Worm (Caenorhabditis elegans) whole organism, young adult: ENCODE data around the gene zip-8.

ENCODE experiments used
- C06A6.2 ChIP-seq: fragments of 200-800 bp; sonication (Bioruptor generic); conservative IDR thresholded peaks from 2 replicates; pipeline ENCODE4 v1.3.6; 2022; ENCODE audit warnings: missing genetic modification characterization, missing compliant biosample characterization
- D2030.7 ChIP-seq: fragments of 200-800 bp; sonication (Bioruptor generic); IDR thresholded peaks from 2 replicates; pipeline ENCODE4 v1.3.6; 2022; ENCODE audit warnings: missing genetic modification reagents, missing genetic modification characterization, missing compliant biosample characterization
- F22D6.2 ChIP-seq: sonication (generic microtip); optimal IDR thresholded peaks from 2 replicates; lab custom pipeline; 2016; ENCODE audit warnings: mild to moderate bottlenecking, missing genetic modification characterization, missing compliant biosample characterization
- F33H1.4 ChIP-seq: fragments of 200-800 bp; sonication (Bioruptor generic); IDR thresholded peaks from 2 replicates; pipeline ENCODE4 v1.3.6; 2022; ENCODE audit warnings: missing genetic modification reagents, missing genetic modification characterization, missing compliant biosample characterization
- K11D2.4 ChIP-seq: fragments of 200-800 bp; sonication (Bioruptor generic); IDR thresholded peaks from 2 replicates; pipeline ENCODE4 v1.3.6; 2022; ENCODE audit warnings: missing genetic modification reagents, missing genetic modification characterization, missing compliant biosample characterization
- T26A5.8 ChIP-seq: sonication (generic microtip); optimal IDR thresholded peaks from 2 replicates; lab custom pipeline; 2016; ENCODE audit warnings: missing genetic modification characterization, missing compliant biosample characterization
- Y67H2A.10 ChIP-seq: fragments of 200-800 bp; sonication (Bioruptor generic); conservative IDR thresholded peaks from 2 replicates; pipeline ENCODE4 v1.3.6; 2022; ENCODE audit warnings: missing genetic modification reagents, missing genetic modification characterization, missing compliant biosample characterization
- Y95B8A.8 ChIP-seq: fragments of 200-800 bp; sonication (Bioruptor generic); IDR thresholded peaks from 2 replicates; pipeline ENCODE4 v1.3.6; 2022; ENCODE audit warnings: missing genetic modification reagents, missing genetic modification characterization, missing compliant biosample characterization
- ZK185.1 ChIP-seq: sonication (generic microtip); optimal IDR thresholded peaks from 2 replicates; lab custom pipeline; 2016; ENCODE audit warnings: mild to moderate bottlenecking, missing genetic modification characterization, missing compliant biosample characterization; ENCODE audit not compliant: poor library complexity, severe bottlenecking
- aptf-2 ChIP-seq: fragments of 200-800 bp; sonication (Bioruptor generic); conservative IDR thresholded peaks from 2 replicates; pipeline ENCODE4 v1.3.6; 2022; ENCODE audit warnings: missing genetic modification reagents, missing genetic modification characterization, missing compliant biosample characterization
- atf-7 ChIP-seq: sonication (generic microtip); optimal IDR thresholded peaks from 2 replicates; lab custom pipeline; 2017; ENCODE audit warnings: mild to moderate bottlenecking, missing genetic modification characterization, missing compliant biosample characterization
- athp-1 ChIP-seq: sonication (generic microtip); optimal IDR thresholded peaks from 2 replicates; lab custom pipeline; 2017; ENCODE audit warnings: mild to moderate bottlenecking, missing genetic modification characterization, missing compliant biosample characterization
- attf-3 ChIP-seq: fragments of 200-800 bp; sonication (Bioruptor generic); conservative IDR thresholded peaks from 2 replicates; pipeline ENCODE4 v1.3.6; 2022; ENCODE audit warnings: missing genetic modification reagents, missing genetic modification characterization, missing compliant biosample characterization
- attf-6 ChIP-seq: fragments of 200-800 bp; sonication (Bioruptor generic); IDR thresholded peaks from 2 replicates; pipeline ENCODE4 v1.3.6; 2022; ENCODE audit warnings: missing genetic modification reagents, missing genetic modification characterization, missing compliant biosample characterization
- bed-1 ChIP-seq: fragments of 200-800 bp; sonication (Bioruptor generic); IDR thresholded peaks from 2 replicates; pipeline ENCODE4 v1.3.6; 2022; ENCODE audit warnings: missing genetic modification reagents, missing genetic modification characterization, missing compliant biosample characterization
- bed-2 ChIP-seq: fragments of 200-800 bp; sonication (Bioruptor generic); IDR thresholded peaks from 2 replicates; pipeline ENCODE4 v1.3.6; 2022; ENCODE audit warnings: missing genetic modification reagents, missing genetic modification characterization, missing compliant biosample characterization
- ceh-100 ChIP-seq: fragments of 200-800 bp; sonication (Bioruptor generic); IDR thresholded peaks from 2 replicates; pipeline ENCODE4 v1.3.6; 2022; ENCODE audit warnings: missing genetic modification reagents, missing genetic modification characterization, missing compliant biosample characterization
- ceh-27 ChIP-seq: fragments of 200-800 bp; sonication (Bioruptor generic); optimal IDR thresholded peaks from 2 replicates; lab custom pipeline; 2018; ENCODE audit warnings: mild to moderate bottlenecking, missing genetic modification characterization, moderate library complexity, missing compliant biosample characterization
- ceh-40 ChIP-seq: fragments of 200-800 bp; sonication (Bioruptor generic); IDR thresholded peaks from 2 replicates; pipeline ENCODE4 v1.3.6; 2022; ENCODE audit warnings: missing genetic modification characterization, missing compliant biosample characterization
- ceh-91 ChIP-seq: fragments of 200-800 bp; sonication (Bioruptor generic); IDR thresholded peaks from 2 replicates; pipeline ENCODE4 v1.3.6; 2022; ENCODE audit warnings: missing genetic modification reagents, missing genetic modification characterization, missing compliant biosample characterization
- dox-1 ChIP-seq: fragments of 200-800 bp; sonication (Bioruptor generic); IDR thresholded peaks from 2 replicates; pipeline ENCODE4 v1.3.6; 2022; ENCODE audit warnings: missing genetic modification reagents, missing genetic modification characterization, missing compliant biosample characterization
- dpl-1 ChIP-seq: fragments of 150-350 bp; optimal IDR thresholded peaks from 2 replicates; lab custom pipeline; 2014; ENCODE audit warnings: missing biosample characterization, missing genetic modification reagents, missing genetic modification characterization
- efl-1 ChIP-seq: fragments of 150-350 bp; optimal IDR thresholded peaks from 2 replicates; lab custom pipeline; 2014; ENCODE audit warnings: missing biosample characterization, missing genetic modification reagents, missing genetic modification characterization
- egl-18 ChIP-seq: fragments of 200-800 bp; sonication (Bioruptor generic); IDR thresholded peaks from 2 replicates; pipeline ENCODE4 v1.3.6; 2022; ENCODE audit warnings: missing genetic modification reagents, missing genetic modification characterization, missing compliant biosample characterization
- egrh-3 ChIP-seq: fragments of 200-800 bp; sonication (Bioruptor generic); IDR thresholded peaks from 2 replicates; pipeline ENCODE4 v1.3.6; 2022; ENCODE audit warnings: missing genetic modification reagents, missing genetic modification characterization, missing compliant biosample characterization
- him-1 ChIP-seq: sonication (generic microtip); optimal IDR thresholded peaks from 2 replicates; lab custom pipeline; 2016; ENCODE audit warnings: missing genotype, missing genetic modification reagents, missing genetic modification characterization, missing compliant biosample characterization
- hrde-1 ChIP-seq: sonication (generic microtip); optimal IDR thresholded peaks from 2 replicates; lab custom pipeline; 2016; ENCODE audit warnings: missing genetic modification characterization, mild to moderate bottlenecking, missing compliant biosample characterization, moderate library complexity, missing genotype, missing genetic modification reagents, borderline replicate concordance
- lag-1 ChIP-seq: fragments of 200-800 bp; sonication (Bioruptor generic); IDR thresholded peaks from 2 replicates; pipeline ENCODE4 v1.3.6; 2022; ENCODE audit warnings: missing genetic modification reagents, missing genetic modification characterization, missing compliant biosample characterization
- let-607 ChIP-seq, 2 experiments: fragments of 200-800 bp in 1 of 2; sonication (Bioruptor generic) in 1 of 2; sonication (generic microtip) in 1 of 2; optimal IDR thresholded peaks; 2 replicates each; lab custom pipeline; 2016 to 2018; ENCODE audit warnings: mild to moderate bottlenecking in 2 of 2, missing compliant biosample characterization in 2 of 2, missing genetic modification characterization in 2 of 2, moderate library complexity in 2 of 2, missing genotype in 1 of 2
- lin-26 ChIP-seq: fragments of 200-800 bp; sonication (Bioruptor generic); IDR thresholded peaks from 2 replicates; pipeline ENCODE4 v1.3.6; 2022; ENCODE audit warnings: missing genetic modification reagents, missing genetic modification characterization, missing compliant biosample characterization
- lin-40 ChIP-seq: sonication (generic microtip); optimal IDR thresholded peaks from 2 replicates; lab custom pipeline; 2016; ENCODE audit warnings: missing genetic modification characterization, mild to moderate bottlenecking, missing compliant biosample characterization, missing genotype, missing genetic modification reagents
- lir-1 ChIP-seq: fragments of 200-800 bp; sonication (Bioruptor generic); conservative IDR thresholded peaks from 2 replicates; pipeline ENCODE4 v1.3.6; 2022; ENCODE audit warnings: missing genetic modification reagents, missing genetic modification characterization, missing compliant biosample characterization
- madf-10 ChIP-seq: sonication (generic microtip); optimal IDR thresholded peaks from 2 replicates; lab custom pipeline; 2016; ENCODE audit warnings: mild to moderate bottlenecking, missing genetic modification characterization, missing compliant biosample characterization
- madf-3 ChIP-seq: fragments of 200-800 bp; sonication (Bioruptor generic); IDR thresholded peaks from 2 replicates; pipeline ENCODE4 v1.3.6; 2022; ENCODE audit warnings: missing genetic modification reagents, missing genetic modification characterization, missing compliant biosample characterization
- mxl-1 ChIP-seq: sonication (generic microtip); optimal IDR thresholded peaks from 2 replicates; lab custom pipeline; 2016; ENCODE audit warnings: missing genetic modification characterization, missing compliant biosample characterization
- nfya-2 ChIP-seq: fragments of 200-800 bp; sonication (Bioruptor generic); IDR thresholded peaks from 2 replicates; pipeline ENCODE4 v1.3.6; 2022; ENCODE audit warnings: missing genetic modification reagents, missing genetic modification characterization, missing compliant biosample characterization
- nhr-120 ChIP-seq: fragments of 200-800 bp; sonication (Bioruptor generic); IDR thresholded peaks from 2 replicates; pipeline ENCODE4 v1.3.6; 2022; ENCODE audit warnings: missing genetic modification characterization, missing compliant biosample characterization
- pbrm-1 ChIP-seq: fragments of 200-800 bp; sonication (Bioruptor generic); IDR thresholded peaks from 2 replicates; pipeline ENCODE4 v1.3.6; 2022; ENCODE audit warnings: missing genetic modification reagents, missing genetic modification characterization, missing compliant biosample characterization
- rpc-1 ChIP-seq, 2 experiments: fragments of 150-350 bp in 1 of 2; sonication (generic microtip) in 1 of 2; optimal IDR thresholded peaks; 2 replicates each; lab custom pipeline; 2014 to 2018; ENCODE audit warnings: missing biosample characterization in 1 of 2, missing genetic modification characterization in 1 of 2, missing genetic modification reagents in 1 of 2, missing genotype in 1 of 2
- sea-2 ChIP-seq: fragments of 200-800 bp; sonication (Bioruptor generic); IDR thresholded peaks from 2 replicates; pipeline ENCODE4 v1.3.6; 2022; ENCODE audit warnings: missing genetic modification characterization, missing compliant biosample characterization
- snpc-1.3 ChIP-seq: sonication (generic microtip); optimal IDR thresholded peaks from 2 replicates; lab custom pipeline; 2017; ENCODE audit warnings: missing genetic modification characterization, mild to moderate bottlenecking, missing compliant biosample characterization, antibody characterized with exemption, moderate library complexity, missing genotype, missing genetic modification reagents; ENCODE audit not compliant: insufficient read depth
- snpc-3.4 ChIP-seq: sonication (generic microtip); optimal IDR thresholded peaks from 2 replicates; lab custom pipeline; 2017; ENCODE audit warnings: missing genetic modification characterization, mild to moderate bottlenecking, missing compliant biosample characterization, antibody characterized with exemption, moderate library complexity, missing genotype, missing genetic modification reagents
- snpc-4 ChIP-seq, 5 experiments: fragments of 150-350 bp in 1 of 5; sonication (generic microtip) in 4 of 5; optimal IDR thresholded peaks; 2 replicates each; lab custom pipeline; 2014 to 2018; ENCODE audit warnings: missing genetic modification characterization in 5 of 5, missing biosample characterization in 3 of 5, antibody characterized with exemption in 2 of 5, mild to moderate bottlenecking in 2 of 5, missing compliant biosample characterization in 2 of 5, missing genotype in 2 of 5, moderate library complexity in 2 of 5, missing genetic modification reagents in 1 of 5
- somi-1 ChIP-seq: fragments of 200-800 bp; sonication (Bioruptor generic); optimal IDR thresholded peaks from 2 replicates; lab custom pipeline; 2018; ENCODE audit warnings: mild to moderate bottlenecking, missing genetic modification characterization, missing compliant biosample characterization
- tbp1 ChIP-seq: fragments of 200-800 bp; sonication (Bioruptor generic); optimal IDR thresholded peaks from 2 replicates; lab custom pipeline; 2018; ENCODE audit warnings: mild to moderate bottlenecking, missing genetic modification characterization, missing compliant biosample characterization
- ztf-25 ChIP-seq: fragments of 200-800 bp; sonication (Bioruptor generic); IDR thresholded peaks from 2 replicates; pipeline ENCODE4 v1.3.6; 2022; ENCODE audit warnings: missing genetic modification reagents, missing genetic modification characterization, missing compliant biosample characterization
- ztf-26 ChIP-seq: sonication (generic microtip); optimal IDR thresholded peaks from 2 replicates; lab custom pipeline; 2017; ENCODE audit warnings: missing genetic modification characterization, missing compliant biosample characterization

Gene zip-8

ce11 chrIII:6453665-6454064 is 25.1 kb upstream of the zip-8 start (continued):
- peak; percentile 75 for TF ChIP-seq ZK185.1 (tag; lab: Kevin White, UChicago)
- TF ChIP-seq snpc-4 (GFP tag; optimal IDR thresholded peaks at IDR 0.05; lab: Kevin White, UChicago) = peak; percentile 48
- TF ChIP-seq snpc-4 (tag; optimal IDR thresholded peaks at IDR 0.05; lab: Kevin White, UChicago) = peak; percentile 14 to 62 (median 31)
- TF ChIP-seq aptf-2 (GFP tag; lab: Robert Waterston, UW) = no peak
- TF ChIP-seq dox-1 (GFP tag; lab: Robert Waterston, UW) = peak; percentile 91
- TF ChIP-seq ceh-27 (GFP tag; lab: Kevin White, UChicago) = peak; percentile 63
- TF ChIP-seq snpc-1.3 (tag; lab: Kevin White, UChicago) = peak; percentile 28
- TF ChIP-seq ztf-26 (tag; lab: Kevin White, UChicago) = no peak
- TF ChIP-seq dpl-1 (GFP tag; lab: Kevin White, UChicago) = peak; percentile 49
- peak; percentile 55; the same call in 1 of the 2 replicates for TF ChIP-seq ceh-91 (GFP tag; lab: Robert Waterston, UW)
- TF ChIP-seq him-1 (tag; lab: Kevin White, UChicago) = no peak
- no peak for TF ChIP-seq let-607 (tag; optimal IDR thresholded peaks at IDR 0.05; lab: Kevin White, UChicago)
- peak; percentile 17; the same call in 1 of the 2 replicates for TF ChIP-seq lin-26 (GFP tag; lab: Robert Waterston, UW)
- TF ChIP-seq lir-1 (GFP tag; lab: Robert Waterston, UW) = no peak; the same call in 1 of the 2 replicates
- TF ChIP-seq pbrm-1 = peak; percentile 76
- TF ChIP-seq ceh-100 (GFP tag; lab: Robert Waterston, UW) = peak; percentile 34; the same call in 1 of the 2 replicates
- no peak for TF ChIP-seq ceh-40 (GFP tag; lab: Robert Waterston, UW)
- no peak for TF ChIP-seq bed-2 (GFP tag; lab: Robert Waterston, UW)
- 0 out of 2 replicates have a peak, but pooled peaks have one; percentile 47 for TF ChIP-seq Y95B8A.8 (GFP tag; lab: Robert Waterston, UW)
- TF ChIP-seq efl-1 (GFP tag; lab: Kevin White, UChicago) = peak; percentile 46
- TF ChIP-seq snpc-3.4 (tag; lab: Kevin White, UChicago) = peak; percentile 73
- TF ChIP-seq lag-1 = no peak
- no peak for TF ChIP-seq athp-1 (tag; lab: Kevin White, UChicago)
- TF ChIP-seq D2030.7 (GFP tag; lab: Robert Waterston, UW) = peak; percentile 67
- TF ChIP-seq lin-40 = peak; percentile 52
- TF ChIP-seq F22D6.2 = no peak
- no peak for TF ChIP-seq atf-7 (tag; lab: Kevin White, UChicago)
- no peak for TF ChIP-seq K11D2.4 (GFP tag; lab: Robert Waterston, UW)
- 0 out of 2 replicates have a peak, but pooled peaks have one; percentile 39 for TF ChIP-seq madf-3 (GFP tag; lab: Robert Waterston, UW)
- TF ChIP-seq T26A5.8 (tag; lab: Kevin White, UChicago) = no peak
- TF ChIP-seq nfya-2 (GFP tag; lab: Robert Waterston, UW) = no peak
- TF ChIP-seq attf-6 (GFP tag; lab: Robert Waterston, UW) = peak; percentile 21; the same call in 1 of the 2 replicates
- no peak for TF ChIP-seq madf-10 (tag; lab: Kevin White, UChicago)
- no peak for TF ChIP-seq hrde-1
- peak; percentile 43; the same call in 1 of the 2 replicates for TF ChIP-seq egrh-3
- TF ChIP-seq nhr-120 = no peak
- TF ChIP-seq ztf-25 = no peak
- 0 out of 2 replicates have a peak, but pooled peaks have one; percentile 43 for TF ChIP-seq Y67H2A.10
- no peak for TF ChIP-seq egl-18 (GFP tag; lab: Robert Waterston, UW)
- peak; percentile 66 for TF ChIP-seq tbp1 (GFP tag; lab: Kevin White, UChicago)
- peak; percentile 57; the same call in 1 of the 2 replicates for TF ChIP-seq F33H1.4 (GFP tag; lab: Robert Waterston, UW)
- TF ChIP-seq C06A6.2 (GFP tag; lab: Robert Waterston, UW) = no peak
- TF ChIP-seq mxl-1 = no peak
- no peak for TF ChIP-seq bed-1
- TF ChIP-seq rpc-1 (optimal IDR thresholded peaks at IDR 0.05; lab: Kevin White, UChicago) = no peak
- TF ChIP-seq rpc-1 (tag; optimal IDR thresholded peaks at IDR 0.05; lab: Kevin White, UChicago) = no peak
- 0 out of 2 replicates have a peak, but pooled peaks have one; percentile 26 for TF ChIP-seq attf-3
- peak; percentile 9 for TF ChIP-seq somi-1 (GFP tag; lab: Kevin White, UChicago)
- TF ChIP-seq sea-2 (GFP tag; lab: Robert Waterston, UW) = no peak
